Fruit fly (Drosophila melanogaster) whole organism, pupa: ENCODE measurements around the gene CG33223.
A peak's percentile ranks its signal among the peaks of the same experiment; 100 is the strongest.

Source experiments
- CG10348 ChIP-seq: fragments of 200-800 bp; sonication (Bioruptor generic); IDR thresholded peaks from 2 replicates; pipeline ENCODE4 v1.3.6; 2022; ENCODE audit warnings: missing biosample characterization, missing genetic modification characterization
- CG12605 ChIP-seq: fragments of 200-800 bp; sonication (Bioruptor generic); IDR thresholded peaks from 2 replicates; pipeline ENCODE4 v1.3.6; 2022; ENCODE audit warnings: missing biosample characterization, missing genetic modification characterization
- CG13204 ChIP-seq: fragments of 200-800 bp; sonication (Bioruptor generic); optimal IDR thresholded peaks from 2 replicates; lab custom pipeline; 2018; ENCODE audit warnings: missing biosample characterization, mild to moderate bottlenecking, missing genetic modification characterization, moderate library complexity
- CG14655 ChIP-seq: fragments of 200-800 bp; sonication (Bioruptor generic); optimal IDR thresholded peaks from 3 replicates; lab custom pipeline; 2017; ENCODE audit warnings: mild to moderate bottlenecking, missing biosample characterization, missing genetic modification reagents, missing genetic modification characterization
- CG15710 ChIP-seq: fragments of 200-800 bp; sonication (Bioruptor generic); optimal IDR thresholded peaks from 2 replicates; lab custom pipeline; 2018; ENCODE audit warnings: missing biosample characterization, mild to moderate bottlenecking, missing genetic modification characterization, moderate library complexity
- CG17806 ChIP-seq: fragments of 200-800 bp; sonication (Bioruptor generic); optimal IDR thresholded peaks from 2 replicates; lab custom pipeline; 2018; ENCODE audit warnings: missing biosample characterization, mild to moderate bottlenecking, missing genetic modification characterization, moderate library complexity
- CG32121 ChIP-seq: fragments of 200-800 bp; sonication (Bioruptor generic); IDR thresholded peaks from 2 replicates; pipeline ENCODE4 v1.3.6; 2022; ENCODE audit warnings: missing biosample characterization, missing genetic modification characterization
- CG34367 ChIP-seq: fragments of 200-800 bp; sonication (Bioruptor generic); optimal IDR thresholded peaks from 2 replicates; lab custom pipeline; 2018; ENCODE audit warnings: missing biosample characterization, mild to moderate bottlenecking, missing genetic modification characterization
- CG4496 ChIP-seq: fragments of 200-800 bp; sonication (Bioruptor generic); IDR thresholded peaks from 3 replicates; pipeline ENCODE4 v1.3.6; 2022; ENCODE audit warnings: missing biosample characterization, missing genetic modification characterization
- CG8159 ChIP-seq: fragments of 200-800 bp; sonication (Bioruptor generic); optimal IDR thresholded peaks from 3 replicates; lab custom pipeline; 2018; ENCODE audit warnings: missing biosample characterization, mild to moderate bottlenecking, missing genetic modification characterization, moderate library complexity
- CG8301 ChIP-seq: fragments of 200-800 bp; sonication (Bioruptor generic); optimal IDR thresholded peaks from 2 replicates; lab custom pipeline; 2018; ENCODE audit warnings: missing biosample characterization, mild to moderate bottlenecking, missing genetic modification characterization
- CG9948 ChIP-seq: fragments of 200-800 bp; sonication (Bioruptor generic); optimal IDR thresholded peaks from 2 replicates; lab custom pipeline; 2018; ENCODE audit warnings: missing biosample characterization, mild to moderate bottlenecking, missing genetic modification characterization, moderate library complexity
- D1 ChIP-seq: fragments of 200-800 bp; sonication (Bioruptor generic); optimal IDR thresholded peaks from 2 replicates; lab custom pipeline; 2018; ENCODE audit warnings: missing biosample characterization, mild to moderate bottlenecking, missing genetic modification characterization, moderate library complexity
- EcR ChIP-seq: fragments of 200-800 bp; sonication (Bioruptor generic); optimal IDR thresholded peaks from 3 replicates; lab custom pipeline; 2019; ENCODE audit warnings: missing biosample characterization, missing genetic modification characterization, mild to moderate bottlenecking, moderate library complexity, missing genetic modification reagents
- Ets98B ChIP-seq: fragments of 200-800 bp; sonication (Bioruptor generic); IDR thresholded peaks from 2 replicates; pipeline ENCODE4 v1.3.6; 2022; ENCODE audit warnings: missing biosample characterization, missing genetic modification characterization
- Pif1A ChIP-seq: fragments of 200-800 bp; sonication (Bioruptor generic); optimal IDR thresholded peaks from 3 replicates; lab custom pipeline; 2016; ENCODE audit warnings: missing biosample characterization, missing genetic modification characterization
- Pif1B ChIP-seq: fragments of 200-800 bp; sonication (Bioruptor generic); optimal IDR thresholded peaks from 3 replicates; lab custom pipeline; 2016; ENCODE audit warnings: missing biosample characterization, missing genetic modification characterization
- Snoo ChIP-seq: fragments of 200-800 bp; sonication (Bioruptor generic); optimal IDR thresholded peaks from 3 replicates; lab custom pipeline; 2017; ENCODE audit warnings: missing biosample characterization, mild to moderate bottlenecking, missing genetic modification characterization, inconsistent platforms
- fd96Ca ChIP-seq: fragments of 200-800 bp; sonication (Bioruptor generic); IDR thresholded peaks from 3 replicates; pipeline ENCODE4 v1.3.6; 2022; ENCODE audit warnings: missing biosample characterization, missing genetic modification characterization
- gl ChIP-seq: fragments of 200-800 bp; sonication (Bioruptor generic); optimal IDR thresholded peaks from 2 replicates; lab custom pipeline; 2018; ENCODE audit warnings: missing biosample characterization, mild to moderate bottlenecking, missing genetic modification characterization
- rn ChIP-seq: fragments of 200-800 bp; sonication (Bioruptor generic); IDR thresholded peaks from 2 replicates; pipeline ENCODE4 v1.3.6; 2022; ENCODE audit warnings: missing biosample characterization, missing genetic modification characterization

CG33223 gene

dm6 chrX:8518025-8518661 lies 34.5 kb upstream of the CG33223 start:
- TF ChIP-seq CG4496 (peak; percentile 48; the same call in 2 of the 3 replicates), CG8159 (tag; lab: Kevin White, UChicago) (peak; percentile 14), gl (tag; lab: Kevin White, UChicago) (peak; percentile 19), CG15710 (peak; percentile 16), CG34367 (peak; percentile 17), EcR (GFP tag; lab: Kevin White, UChicago) (peak; percentile 16), CG12605 (GFP tag; lab: Robert Waterston, UW) (peak; percentile 5; the same call in 1 of the 2 replicates), CG8301 (tag; lab: Kevin White, UChicago) (no peak), CG13204 (no peak)

- TF ChIP-seq Snoo (tag; lab: Kevin White, UChicago) (no peak), CG34367 (no peak), Pif1B (GFP tag; lab: Kevin White, UChicago) (no peak), CG8301 (tag; lab: Kevin White, UChicago) (no peak), CG17806 (no peak), CG10348 (GFP tag; lab: Robert Waterston, UW) (no peak), gl (tag; lab: Kevin White, UChicago) (no peak), rn (no peak), CG14655 (GFP tag; lab: Kevin White, UChicago) (no peak), CG32121 (GFP tag; lab: Robert Waterston, UW) (peak; percentile 50), Pif1A (GFP tag; lab: Kevin White, UChicago) (peak; percentile 47), EcR (GFP tag; lab: Kevin White, UChicago) (no peak), CG13204 (no peak), CG15710 (no peak), D1 (tag; lab: Kevin White, UChicago) (peak; percentile 26), Ets98B (no peak; the same call in 1 of the 2 replicates), CG4496 (0 out of 3 replicates have a peak, but pooled peaks have one; percentile 51), CG9948 (tag; lab: Kevin White, UChicago) (peak; percentile 1), CG12605 (GFP tag; lab: Robert Waterston, UW) (no peak), CG8159 (tag; lab: Kevin White, UChicago) (no peak), fd96Ca (GFP tag; lab: Robert Waterston, UW) (peak; percentile 27; the same call in 1 of the 3 replicates)
- TF ChIP-seq, all 21 proteins: peak for 6
These were observed 33.7 kb upstream of the CG33223 start, which contains the start of gene Nrg for dm6 chrX:8517121-8518024. Gene Nrg (plus strand): TSS chrX:8517373.

dm6 chrX:8512251-8512650 lies 28.6 kb upstream of the CG33223 start:
- TF ChIP-seq Ets98B = no peak
- no peak for TF ChIP-seq CG4496
- TF ChIP-seq CG17806 = no peak
- no peak for TF ChIP-seq CG34367
- TF ChIP-seq Snoo (tag; lab: Kevin White, UChicago) = no peak
- TF ChIP-seq CG13204 = peak; percentile 72
- no peak for TF ChIP-seq CG9948 (tag; lab: Kevin White, UChicago)
- no peak for TF ChIP-seq fd96Ca (GFP tag; lab: Robert Waterston, UW)

- TF ChIP-seq rn (no peak), CG32121 (GFP tag; lab: Robert Waterston, UW) (no peak), Pif1A (GFP tag; lab: Kevin White, UChicago) (peak; percentile 1)
These were observed 27.0 kb upstream of the CG33223 start for dm6 chrX:8510731-8511130.

- TF ChIP-seq gl (tag; lab: Kevin White, UChicago) (no peak), Snoo (tag; lab: Kevin White, UChicago) (no peak), CG13204 (no peak), CG8159 (tag; lab: Kevin White, UChicago) (no peak), CG14655 (GFP tag; lab: Kevin White, UChicago) (no peak), Ets98B (no peak), CG15710 (no peak), CG10348 (GFP tag; lab: Robert Waterston, UW) (no peak), Pif1A (GFP tag; lab: Kevin White, UChicago) (no peak), Pif1B (GFP tag; lab: Kevin White, UChicago) (no peak), D1 (tag; lab: Kevin White, UChicago) (no peak), CG4496 (no peak), EcR (GFP tag; lab: Kevin White, UChicago) (no peak), CG32121 (GFP tag; lab: Robert Waterston, UW) (no peak)
These were observed 21.4 kb upstream of the CG33223 start for dm6 chrX:8505023-8505604.

- TF ChIP-seq rn (no peak), CG34367 (no peak), CG17806 (no peak), Ets98B (no peak), CG13204 (no peak), CG4496 (no peak), Snoo (tag; lab: Kevin White, UChicago) (no peak), CG8301 (tag; lab: Kevin White, UChicago) (no peak), Pif1A (GFP tag; lab: Kevin White, UChicago) (no peak), CG14655 (GFP tag; lab: Kevin White, UChicago) (no peak)
These were observed 18.4 kb upstream of the CG33223 start for dm6 chrX:8502053-8502452.
